Worm (Caenorhabditis elegans) whole organism, L3 larva: ENCODE results near the gene baf-1.

ENCODE experiments used
- aly-2 ChIP-seq: fragments of 150-350 bp; optimal IDR thresholded peaks from 2 replicates; lab custom pipeline; 2014; ENCODE audit warnings: missing biosample characterization, missing genetic modification characterization
- elt-3 ChIP-seq, 3 experiments: fragments of 150-350 bp in 1 of 3; sonication (generic microtip) in 2 of 3; optimal IDR thresholded peaks; 2 replicates in 2 of 3; 4 replicates in 1 of 3; lab custom pipeline; 2014 to 2017; ENCODE audit warnings: missing biosample characterization in 3 of 3, missing genetic modification characterization in 3 of 3
- sea-2 ChIP-seq: fragments of 150-350 bp; sonication (generic microtip); optimal IDR thresholded peaks from 4 replicates; lab custom pipeline; 2014; ENCODE audit warnings: missing biosample characterization, missing genetic modification reagents, missing genetic modification characterization
- unc-39 ChIP-seq: sonication (generic microtip); optimal IDR thresholded peaks from 4 replicates; lab custom pipeline; 2017; ENCODE audit warnings: missing biosample characterization, missing genetic modification characterization
- ztf-11 ChIP-seq: fragments of 150-350 bp; optimal IDR thresholded peaks from 2 replicates; lab custom pipeline; 2014; ENCODE audit warnings: missing biosample characterization, missing genetic modification characterization

DNA sequence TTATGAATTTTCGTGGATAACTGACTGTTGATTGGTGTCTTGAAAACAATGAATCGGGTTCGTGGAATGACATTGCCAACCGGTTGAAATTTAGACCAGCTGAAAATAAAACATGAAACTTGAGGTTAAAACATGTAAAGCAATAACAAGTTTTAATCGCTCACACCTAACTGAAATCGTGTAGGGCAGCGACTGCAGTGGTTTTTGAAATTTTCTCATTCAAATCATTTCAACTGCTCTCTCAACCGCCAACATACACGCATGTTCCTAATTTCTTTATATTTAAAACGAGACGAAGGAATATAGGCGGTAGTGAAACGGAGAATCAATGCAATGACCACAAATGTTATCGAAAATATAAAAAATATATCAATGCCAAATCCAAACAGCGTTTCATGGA is 24.4 kb upstream of the baf-1 start:
- TF ChIP-seq sea-2 (GFP tag; lab: Kevin White, UChicago) = no peak
- no peak for TF ChIP-seq elt-3 (tag; optimal IDR thresholded peaks at IDR 0.05; lab: Kevin White, UChicago)
- no peak for TF ChIP-seq aly-2 (tag; lab: Kevin White, UChicago)
- no peak for TF ChIP-seq ztf-11 (tag; lab: Kevin White, UChicago)
- TF ChIP-seq unc-39 (tag; lab: Kevin White, UChicago) = no peak
